Fruit fly (Drosophila melanogaster) whole organism, embryonic: ENCODE results near the gene CG17233.
A peak's percentile ranks its signal among the peaks of the same experiment; 100 is the strongest.

ENCODE experiments used
- Bgb ChIP-seq: fragments of 200-800 bp; sonication (Bioruptor generic); IDR thresholded peaks from 2 replicates; pipeline ENCODE4 v1.3.6; 2022; ENCODE audit warnings: missing biosample characterization, missing genetic modification characterization; ENCODE audit not compliant: partially characterized antibody
- CG10267 ChIP-seq: fragments of 200-800 bp; sonication (Bioruptor generic); optimal IDR thresholded peaks from 2 replicates; lab custom pipeline; 2018; ENCODE audit warnings: missing biosample characterization, mild to moderate bottlenecking, missing genetic modification characterization, moderate library complexity
- CG10321 ChIP-seq: fragments of 200-800 bp; sonication (Bioruptor generic); IDR thresholded peaks from 2 replicates; pipeline ENCODE4 v1.3.6; 2022; ENCODE audit warnings: missing biosample characterization, missing genetic modification characterization
- CG11093 ChIP-seq: fragments of 200-800 bp; sonication (Bioruptor generic); IDR thresholded peaks from 3 replicates; pipeline ENCODE4 v1.3.6; 2022; ENCODE audit warnings: missing biosample characterization, missing genetic modification characterization
- CG11504 ChIP-seq: fragments of 200-800 bp; sonication (Bioruptor generic); optimal IDR thresholded peaks from 3 replicates; lab custom pipeline; 2019; ENCODE audit warnings: missing biosample characterization, mild to moderate bottlenecking, missing genetic modification characterization, moderate library complexity
- CG12071 ChIP-seq: fragments of 200-800 bp; sonication (Bioruptor generic); optimal IDR thresholded peaks from 3 replicates; lab custom pipeline; 2018; ENCODE audit warnings: missing biosample characterization, mild to moderate bottlenecking, missing genetic modification characterization
- CG12104 ChIP-seq: fragments of 200-800 bp; sonication (Bioruptor generic); optimal IDR thresholded peaks from 3 replicates; lab custom pipeline; 2016; ENCODE audit warnings: missing biosample characterization, missing genetic modification characterization
- CG12391 ChIP-seq: fragments of 200-800 bp; sonication (Bioruptor generic); optimal IDR thresholded peaks from 3 replicates; lab custom pipeline; 2018; ENCODE audit warnings: missing biosample characterization, mild to moderate bottlenecking, missing genetic modification characterization, moderate library complexity
- CG15073 ChIP-seq: fragments of 200-800 bp; sonication (Bioruptor generic); optimal IDR thresholded peaks from 2 replicates; lab custom pipeline; 2016; ENCODE audit warnings: missing biosample characterization, missing genetic modification characterization
- CG1529 ChIP-seq: fragments of 200-800 bp; sonication (Bioruptor generic); optimal IDR thresholded peaks from 3 replicates; lab custom pipeline; 2018; ENCODE audit warnings: missing biosample characterization, missing genetic modification characterization
- CG15696 ChIP-seq: fragments of 200-800 bp; sonication (Bioruptor generic); optimal IDR thresholded peaks from 2 replicates; lab custom pipeline; 2019; ENCODE audit warnings: missing biosample characterization, mild to moderate bottlenecking, missing genetic modification characterization, moderate library complexity
- CG17186 ChIP-seq: fragments of 200-800 bp; sonication (Bioruptor generic); optimal IDR thresholded peaks from 3 replicates; lab custom pipeline; 2017; ENCODE audit warnings: missing biosample characterization, missing genetic modification reagents, missing genetic modification characterization
- CG2129 ChIP-seq: fragments of 200-800 bp; sonication (Bioruptor generic); IDR thresholded peaks from 2 replicates; pipeline ENCODE4 v1.3.6; 2022; ENCODE audit warnings: missing biosample characterization, missing genetic modification characterization; ENCODE audit not compliant: partially characterized antibody
- CG31388 ChIP-seq: fragments of 200-800 bp; sonication (Bioruptor generic); optimal IDR thresholded peaks from 2 replicates; lab custom pipeline; 2016; ENCODE audit warnings: missing biosample characterization, missing genetic modification characterization
- CG4360 ChIP-seq: fragments of 200-800 bp; sonication (Bioruptor generic); IDR thresholded peaks from 2 replicates; pipeline ENCODE4 v1.3.6; 2022; ENCODE audit warnings: missing biosample characterization, missing genetic modification characterization
- CG6683 ChIP-seq: fragments of 200-800 bp; sonication (Bioruptor generic); optimal IDR thresholded peaks from 2 replicates; lab custom pipeline; 2017; ENCODE audit warnings: missing biosample characterization, mild to moderate bottlenecking, missing genetic modification characterization, missing genetic modification reagents
- CG8290 ChIP-seq, 3 experiments: fragments of 200-800 bp; sonication (Bioruptor generic); optimal IDR thresholded peaks; 2 replicates each; lab custom pipeline; 2016 to 2019; ENCODE audit warnings: missing biosample characterization in 3 of 3, missing genetic modification characterization in 3 of 3, mild to moderate bottlenecking in 2 of 3, moderate library complexity in 1 of 3
- Camta ChIP-seq: fragments of 200-800 bp; sonication (Bioruptor generic); optimal IDR thresholded peaks from 2 replicates; lab custom pipeline; 2016; ENCODE audit warnings: missing biosample characterization, missing genetic modification characterization
- CrebB ChIP-seq: fragments of 200-800 bp; sonication (Bioruptor generic); optimal IDR thresholded peaks from 3 replicates; lab custom pipeline; 2018; ENCODE audit warnings: missing biosample characterization, mild to moderate bottlenecking, missing genetic modification characterization
- D ChIP-seq, 2 experiments: fragments of 200-800 bp in 1 of 2; fragments of >200 bp in 1 of 2; sonication (Bioruptor generic) in 1 of 2; optimal IDR thresholded peaks; 2 replicates in 1 of 2; 3 replicates in 1 of 2; lab custom pipeline; 2017; ENCODE audit warnings: mild to moderate bottlenecking in 1 of 2, missing biosample characterization in 1 of 2, missing genetic modification characterization in 1 of 2, missing genetic modification reagents in 1 of 2
- Deaf1 ChIP-seq: fragments of 200-800 bp; optimal IDR thresholded peaks from 3 replicates; lab custom pipeline; 2019; ENCODE audit warnings: missing biosample characterization, mild to moderate bottlenecking, missing genetic modification characterization, moderate library complexity
- Fer3 ChIP-seq: fragments of 200-800 bp; sonication (Bioruptor generic); optimal IDR thresholded peaks from 2 replicates; lab custom pipeline; 2018; ENCODE audit warnings: missing biosample characterization, mild to moderate bottlenecking, missing genetic modification characterization, moderate library complexity
- Hr39 ChIP-seq: fragments of >200 bp; optimal IDR thresholded peaks from 2 replicates; lab custom pipeline; 2017
- MESR4 ChIP-seq: fragments of 200-800 bp; sonication (Bioruptor generic); optimal IDR thresholded peaks from 2 replicates; lab custom pipeline; 2018; ENCODE audit warnings: missing biosample characterization, mild to moderate bottlenecking, missing genetic modification characterization, moderate library complexity
- NFAT ChIP-seq: fragments of 200-800 bp; sonication (Bioruptor generic); IDR thresholded peaks from 2 replicates; pipeline ENCODE4 v1.3.6; 2022; ENCODE audit warnings: missing biosample characterization, missing genetic modification characterization
- NfI ChIP-seq: fragments of 200-800 bp; sonication (Bioruptor generic); optimal IDR thresholded peaks from 3 replicates; lab custom pipeline; 2018; ENCODE audit warnings: missing biosample characterization, mild to moderate bottlenecking, missing genetic modification characterization, moderate library complexity
- aop ChIP-seq: fragments of 200-800 bp; sonication (Bioruptor generic); IDR thresholded peaks from 2 replicates; pipeline ENCODE4 v1.3.6; 2022; ENCODE audit warnings: missing biosample characterization, missing genetic modification characterization
- bbx ChIP-seq: fragments of 200-800 bp; sonication (Bioruptor generic); IDR thresholded peaks from 2 replicates; pipeline ENCODE4 v1.3.6; 2022; ENCODE audit warnings: missing biosample characterization, missing genetic modification characterization; ENCODE audit not compliant: partially characterized antibody
- crc ChIP-seq: fragments of 200-800 bp; sonication (Bioruptor generic); optimal IDR thresholded peaks from 2 replicates; lab custom pipeline; 2016; ENCODE audit warnings: missing biosample characterization, missing genetic modification characterization
- fd3F ChIP-seq: fragments of 200-800 bp; sonication (Bioruptor generic); optimal IDR thresholded peaks from 2 replicates; lab custom pipeline; 2018; ENCODE audit warnings: missing biosample characterization, mild to moderate bottlenecking, missing genetic modification characterization, moderate library complexity
- gcm2 ChIP-seq: fragments of 200-800 bp; sonication (Bioruptor generic); optimal IDR thresholded peaks from 2 replicates; lab custom pipeline; 2016; ENCODE audit warnings: missing biosample characterization, missing genetic modification characterization
- gem ChIP-seq: fragments of 200-800 bp; sonication (Bioruptor generic); optimal IDR thresholded peaks from 2 replicates; lab custom pipeline; 2019; ENCODE audit warnings: missing biosample characterization, mild to moderate bottlenecking, missing genetic modification characterization, moderate library complexity
- grau ChIP-seq: fragments of 200-800 bp; optimal IDR thresholded peaks from 3 replicates; lab custom pipeline; 2019; ENCODE audit warnings: missing biosample characterization, mild to moderate bottlenecking, missing genetic modification characterization, moderate library complexity
- hbn ChIP-seq: fragments of 200-800 bp; sonication (Bioruptor generic); IDR thresholded peaks from 2 replicates; pipeline ENCODE4 v1.3.6; 2022; ENCODE audit warnings: missing biosample characterization, missing genetic modification characterization; ENCODE audit not compliant: partially characterized antibody
- jigr1 ChIP-seq: fragments of 200-800 bp; sonication (Bioruptor generic); IDR thresholded peaks from 3 replicates; pipeline ENCODE4 v1.3.6; 2022; ENCODE audit warnings: missing biosample characterization, missing genetic modification characterization
- jumu ChIP-seq: fragments of 200-800 bp; sonication (Bioruptor generic); optimal IDR thresholded peaks from 3 replicates; lab custom pipeline; 2016; ENCODE audit warnings: missing biosample characterization, missing genetic modification characterization
- kay ChIP-seq: fragments of 200-800 bp; sonication (Bioruptor generic); optimal IDR thresholded peaks from 2 replicates; lab custom pipeline; 2016; ENCODE audit warnings: missing biosample characterization, missing genetic modification characterization
- ken ChIP-seq: fragments of 200-800 bp; sonication (Bioruptor generic); IDR thresholded peaks from 3 replicates; pipeline ENCODE4 v1.3.6; 2022; ENCODE audit warnings: missing biosample characterization, missing genetic modification characterization
- nau ChIP-seq: fragments of 200-800 bp; sonication (Bioruptor generic); optimal IDR thresholded peaks from 3 replicates; lab custom pipeline; 2017; ENCODE audit warnings: missing biosample characterization, mild to moderate bottlenecking, missing genetic modification characterization, missing genetic modification reagents
- onecut ChIP-seq: fragments of 200-800 bp; sonication (Bioruptor generic); IDR thresholded peaks from 2 replicates; pipeline ENCODE4 v1.3.6; 2022; ENCODE audit warnings: missing biosample characterization, missing genetic modification characterization
- org-1 ChIP-seq: fragments of 200-800 bp; sonication (Bioruptor generic); optimal IDR thresholded peaks from 2 replicates; lab custom pipeline; 2017; ENCODE audit warnings: missing biosample characterization, missing genetic modification characterization
- salm ChIP-seq: fragments of 200-800 bp; sonication (Bioruptor generic); optimal IDR thresholded peaks from 2 replicates; lab custom pipeline; 2018; ENCODE audit warnings: missing biosample characterization, mild to moderate bottlenecking, missing genetic modification characterization
- stwl ChIP-seq: fragments of 200-800 bp; sonication (Bioruptor generic); optimal IDR thresholded peaks from 3 replicates; lab custom pipeline; 2018; ENCODE audit warnings: missing biosample characterization, mild to moderate bottlenecking, missing genetic modification characterization, moderate library complexity
- tap ChIP-seq: fragments of 200-800 bp; optimal IDR thresholded peaks from 3 replicates; lab custom pipeline; 2019; ENCODE audit warnings: missing biosample characterization, mild to moderate bottlenecking, missing genetic modification characterization, moderate library complexity
- tio ChIP-seq: fragments of 200-800 bp; sonication (Bioruptor generic); optimal IDR thresholded peaks from 2 replicates; lab custom pipeline; 2017; ENCODE audit warnings: missing biosample characterization, missing genetic modification characterization, inconsistent platforms
- toy ChIP-seq: fragments of 200-800 bp; sonication (Bioruptor generic); IDR thresholded peaks from 2 replicates; pipeline ENCODE4 v1.3.6; 2022; ENCODE audit warnings: missing biosample characterization, missing genetic modification characterization
- twi ChIP-seq: fragments of 200-800 bp; optimal IDR thresholded peaks from 2 replicates; lab custom pipeline; 2019; ENCODE audit warnings: missing biosample characterization, mild to moderate bottlenecking, missing genetic modification characterization, moderate library complexity
- zfh2 ChIP-seq: fragments of 200-800 bp; sonication (Bioruptor generic); optimal IDR thresholded peaks from 2 replicates; lab custom pipeline; 2016; ENCODE audit warnings: missing biosample characterization, missing genetic modification characterization

Gene CG17233

dm6 chr3L:20247513-20248173, 5.9 kb upstream of the CG17233 start, which contains the start of gene rdgC (continued):
- TF ChIP-seq CG10267 (peak; percentile 89), CG10321 (GFP tag; lab: Robert Waterston, UW) (peak; percentile 80), fd3F (GFP tag; lab: Kevin White, UChicago) (peak; percentile 93), twi (tag; lab: Kevin White, UChicago) (peak; percentile 59), aop (GFP tag; lab: Robert Waterston, UW) (peak; percentile 78), onecut (GFP tag; lab: Robert Waterston, UW) (peak; percentile 92), jigr1 (peak; percentile 90), hbn (GFP tag; lab: Robert Waterston, UW) (no peak), kay (GFP tag; lab: Kevin White, UChicago) (peak; percentile 91), zfh2 (GFP tag; lab: Kevin White, UChicago) (peak; percentile 93), Fer3 (tag; lab: Kevin White, UChicago) (peak; percentile 97), CG17186 (GFP tag; lab: Kevin White, UChicago) (peak; percentile 77), CrebB (tag; lab: Kevin White, UChicago) (peak; percentile 95), CG15696 (tag; lab: Kevin White, UChicago) (peak; percentile 61), org-1 (peak; percentile 95), stwl (tag; lab: Kevin White, UChicago) (no peak), crc (GFP tag; lab: Kevin White, UChicago) (peak; percentile 93), jumu (GFP tag; lab: Kevin White, UChicago) (peak; percentile 95), CG1529 (GFP tag; lab: Kevin White, UChicago) (peak; percentile 85), bbx (GFP tag; lab: Robert Waterston, UW) (no peak), tio (peak; percentile 92), CG11504 (peak; percentile 96), ken (GFP tag; lab: Robert Waterston, UW) (peak; percentile 94), CG15073 (GFP tag; lab: Kevin White, UChicago) (peak; percentile 52), nau (GFP tag; lab: Kevin White, UChicago) (peak; percentile 95), CG2129 (GFP tag; lab: Robert Waterston, UW) (no peak), Bgb (GFP tag; lab: Robert Waterston, UW) (peak; percentile 11; the same call in 1 of the 2 replicates), toy (GFP tag; lab: Robert Waterston, UW) (peak; percentile 92), NfI (GFP tag; lab: Kevin White, UChicago) (peak; percentile 96), gem (tag; lab: Kevin White, UChicago) (peak; percentile 97), gcm2 (GFP tag; lab: Kevin White, UChicago) (peak; percentile 88), MESR4 (GFP tag; lab: Kevin White, UChicago) (peak; percentile 63), CG31388 (peak; percentile 91), Camta (GFP tag; lab: Kevin White, UChicago) (peak; percentile 95), CG11093 (GFP tag; lab: Robert Waterston, UW) (peak; percentile 91), CG12104 (peak; percentile 90), NFAT (GFP tag; lab: Robert Waterston, UW) (peak; percentile 93), salm (tag; lab: Kevin White, UChicago) (peak; percentile 95), CG6683 (GFP tag; lab: Kevin White, UChicago) (peak; percentile 91), CG8290 (GFP tag; optimal IDR thresholded peaks at IDR 0.05; lab: Kevin White, UChicago) (peak; percentile 74), CG8290 (tag; optimal IDR thresholded peaks at IDR 0.05; lab: Kevin White, UChicago) (peak in 1 of 2 experiments; percentile 99), CG12391 (peak; percentile 96), CG12071 (GFP tag; lab: Kevin White, UChicago) (peak; percentile 98), tap (peak; percentile 98), CG4360 (GFP tag; lab: Robert Waterston, UW) (peak; percentile 80), D (optimal IDR thresholded peaks at IDR 0.05; lab: Kevin White, UChicago) (no peak), D (GFP tag; optimal IDR thresholded peaks at IDR 0.05; lab: Kevin White, UChicago) (peak; percentile 92), grau (peak; percentile 94), Hr39 (lab: Kevin White, UChicago) (no peak), Deaf1 (peak; percentile 81)
